Fruit fly (Drosophila melanogaster) whole organism, larva: ENCODE data around the gene Eig71Ee.

Source experiments
- noc ChIP-seq: fragments of 200-800 bp; sonication (Bioruptor generic); optimal IDR thresholded peaks from 3 replicates; lab custom pipeline; 2019; ENCODE audit warnings: missing biosample characterization, mild to moderate bottlenecking, missing genetic modification characterization, moderate library complexity

The Eig71Ee gene

dm6 chr3L:15655910-15656309, at the start of gene Eig71Ee:
TSS of gene Eig71Ee (minus strand) at chr3L:15656010.
- no peak for TF ChIP-seq noc (tag; lab: Kevin White, UChicago)

dm6 chr3L:15704250-15704985, 48.6 kb upstream of the Eig71Ee start:
- TF ChIP-seq noc (tag; lab: Kevin White, UChicago), result no peak

dm6 chr3L:15703330-15704119, 47.7 kb upstream of the Eig71Ee start:
- TF ChIP-seq noc (tag; lab: Kevin White, UChicago), result no peak

- TF ChIP-seq noc (tag; lab: Kevin White, UChicago), result no peak
Observed at dm6 chr3L:15702191-15702590, 46.4 kb upstream of the Eig71Ee start.

- no peak for TF ChIP-seq noc (tag; lab: Kevin White, UChicago)
Observed at dm6 chr3L:15700338-15700966, 44.6 kb upstream of the Eig71Ee start.

- TF ChIP-seq noc (tag; lab: Kevin White, UChicago), result no peak
Observed at dm6 chr3L:15699626-15700337, 44.0 kb upstream of the Eig71Ee start, which contains the start of gene comm2. TSS of gene comm2 (minus strand) at chr3L:15699850.

dm6 chr3L:15697916-15698315, 42.1 kb upstream of the Eig71Ee start:
- TF ChIP-seq noc (tag; lab: Kevin White, UChicago), result no peak

- no peak for TF ChIP-seq noc (tag; lab: Kevin White, UChicago)
Observed at dm6 chr3L:15695195-15695594, 39.4 kb upstream of the Eig71Ee start.

dm6 chr3L:15694406-15694805, 38.6 kb upstream of the Eig71Ee start:
- TF ChIP-seq noc (tag; lab: Kevin White, UChicago), result peak; percentile 2

dm6 chr3L:15692794-15693532, 37.2 kb upstream of the Eig71Ee start:
- TF ChIP-seq noc (tag; lab: Kevin White, UChicago), result no peak

- TF ChIP-seq noc (tag; lab: Kevin White, UChicago), result no peak
Observed at dm6 chr3L:15692388-15692787, 36.6 kb upstream of the Eig71Ee start.

- TF ChIP-seq noc (tag; lab: Kevin White, UChicago), result no peak
Observed at dm6 chr3L:15691968-15692367, 36.2 kb upstream of the Eig71Ee start, which contains the start of gene CG34451. TSS of gene CG34451 (minus strand) at chr3L:15692068.

dm6 chr3L:15690711-15691591, 35.1 kb upstream of the Eig71Ee start:
- TF ChIP-seq noc (tag; lab: Kevin White, UChicago), result peak; percentile 31

dm6 chr3L:15689518-15689917, 33.7 kb upstream of the Eig71Ee start:
- peak; percentile 48 for TF ChIP-seq noc (tag; lab: Kevin White, UChicago)
